Worm (Caenorhabditis elegans) whole organism, midembryonic: ENCODE measurements around the gene C43H6.12.
A peak's percentile ranks its signal among the peaks of the same experiment; 100 is the strongest.

Experiments
- T22C8.4 ChIP-seq: fragments of 200-800 bp; sonication (Bioruptor generic); IDR thresholded peaks from 2 replicates; pipeline ENCODE4 v1.3.6; 2022; ENCODE audit warnings: missing genetic modification characterization, missing compliant biosample characterization
- cog-1 ChIP-seq: sonication (generic microtip); optimal IDR thresholded peaks from 2 replicates; lab custom pipeline; 2016; ENCODE audit warnings: missing genetic modification characterization, missing compliant biosample characterization
- flt-1 ChIP-seq: fragments of 200-800 bp; sonication (Bioruptor generic); IDR thresholded peaks from 2 replicates; pipeline ENCODE4 v1.3.6; 2022; ENCODE audit warnings: missing genetic modification characterization, missing compliant biosample characterization
- klf-2 ChIP-seq: fragments of 200-800 bp; sonication (Bioruptor generic); conservative IDR thresholded peaks from 2 replicates; pipeline ENCODE4 v1.3.6; 2022; ENCODE audit warnings: missing genetic modification reagents, missing genetic modification characterization, missing compliant biosample characterization
- med-1 ChIP-seq: sonication (generic microtip); optimal IDR thresholded peaks from 2 replicates; lab custom pipeline; 2017; ENCODE audit warnings: missing genetic modification characterization, mild to moderate bottlenecking, missing compliant biosample characterization, antibody characterized with exemption, missing genetic modification reagents; ENCODE audit not compliant: insufficient read depth
- ref-1 ChIP-seq: fragments of 200-800 bp; sonication (Bioruptor generic); conservative IDR thresholded peaks from 2 replicates; pipeline ENCODE4 v1.3.6; 2022; ENCODE audit warnings: missing genetic modification reagents, missing genetic modification characterization, missing compliant biosample characterization
- tab-1 ChIP-seq: fragments of 200-800 bp; sonication (Bioruptor generic); IDR thresholded peaks from 2 replicates; pipeline ENCODE4 v1.3.6; 2022; ENCODE audit warnings: missing genetic modification characterization, missing compliant biosample characterization
- ztf-23 ChIP-seq: fragments of 200-800 bp; sonication (Bioruptor generic); IDR thresholded peaks from 2 replicates; pipeline ENCODE4 v1.3.6; 2022; ENCODE audit warnings: missing genetic modification reagents, missing genetic modification characterization, missing compliant biosample characterization
- ztf-29 ChIP-seq: fragments of 200-800 bp; sonication (Bioruptor generic); IDR thresholded peaks from 2 replicates; pipeline ENCODE4 v1.3.6; 2022; ENCODE audit warnings: missing genetic modification reagents, missing genetic modification characterization, missing compliant biosample characterization

C43H6.12 gene

DNA sequence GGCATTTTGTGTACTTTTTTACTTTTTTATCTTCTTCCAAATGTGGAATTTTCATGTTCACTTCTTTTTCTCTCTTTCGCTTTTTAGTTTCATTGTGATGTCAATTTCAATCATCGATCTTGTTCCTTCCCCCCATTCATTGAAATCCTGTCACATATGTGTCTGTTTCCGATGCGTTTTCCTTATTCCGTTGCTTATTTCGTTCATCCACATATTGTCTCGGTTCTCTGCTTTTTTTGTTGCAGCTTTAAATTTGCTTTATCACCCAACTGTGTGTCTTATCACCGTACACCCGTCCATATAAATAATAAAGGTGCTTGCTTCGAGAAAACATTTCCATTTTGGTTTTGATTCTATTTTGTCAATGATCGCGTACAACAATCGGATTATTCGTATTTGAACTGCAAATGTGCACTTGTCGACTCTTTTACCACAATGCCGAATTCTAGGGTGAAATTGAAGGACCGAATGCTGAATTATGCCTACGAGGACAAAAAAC, at the start of gene C43H6.12, which contains the start of gene trpp-12:
Gene C43H6.12 (plus strand): TSS at position 365 of the 499 bp plus-strand sequence.
Gene trpp-12 (plus strand): TSS at position 449 of the 499 bp plus-strand sequence.
- TF ChIP-seq ztf-23, result no peak
- no peak for TF ChIP-seq T22C8.4
- TF ChIP-seq ref-1 (GFP tag; lab: Robert Waterston, UW), result no peak
- no peak for TF ChIP-seq ztf-29 (GFP tag; lab: Robert Waterston, UW)
- TF ChIP-seq tab-1, result no peak

DNA sequence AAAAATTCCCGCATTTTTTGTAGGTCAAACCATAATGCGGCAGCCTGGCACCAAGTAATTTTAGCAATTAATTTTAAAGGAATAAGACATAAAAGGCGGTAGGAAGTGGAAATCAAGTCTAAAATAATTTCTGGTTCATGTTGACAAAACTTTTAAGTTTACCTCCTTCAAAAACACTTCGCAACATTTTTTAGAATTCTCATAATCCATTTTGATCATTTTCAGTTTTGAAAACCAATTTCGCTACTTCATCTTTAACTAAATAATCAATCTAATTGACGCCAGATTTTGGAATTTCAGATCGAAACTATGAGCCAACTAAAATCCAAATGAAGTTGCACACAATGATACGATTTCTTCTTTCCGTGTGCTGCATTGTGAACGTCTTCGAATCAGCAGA, 49.6 kb upstream of the C43H6.12 start, which contains the start of gene lgc-40:
Gene lgc-40 (plus strand): TSS at position 301 of the 400 bp plus-strand sequence.
- TF ChIP-seq klf-2 (GFP tag; lab: Robert Waterston, UW), result no peak
- TF ChIP-seq tab-1, result no peak
- TF ChIP-seq cog-1 (tag; lab: Kevin White, UChicago), result no peak
- TF ChIP-seq ztf-29 (GFP tag; lab: Robert Waterston, UW), result no peak
- no peak for TF ChIP-seq ztf-23
- no peak for TF ChIP-seq flt-1 (GFP tag; lab: Robert Waterston, UW)
- TF ChIP-seq ref-1 (GFP tag; lab: Robert Waterston, UW), result no peak
- no peak for TF ChIP-seq med-1 (GFP tag; lab: Kevin White, UChicago)
- no peak for TF ChIP-seq T22C8.4

- TF ChIP-seq flt-1 (GFP tag; lab: Robert Waterston, UW) (0 out of 2 replicates have a peak, but pooled peaks have one; percentile 15), T22C8.4 (no peak)
Observed at ce11 chrX:2362872-2363271, 46.5 kb upstream of the C43H6.12 start.

- no peak for TF ChIP-seq tab-1
Observed at ce11 chrX:2364703-2365299, 44.6 kb upstream of the C43H6.12 start.

- TF ChIP-seq ztf-23, result no peak
- no peak for TF ChIP-seq cog-1 (tag; lab: Kevin White, UChicago)
- no peak for TF ChIP-seq T22C8.4
- no peak for TF ChIP-seq ref-1 (GFP tag; lab: Robert Waterston, UW)
- TF ChIP-seq tab-1, result no peak
- TF ChIP-seq ztf-29 (GFP tag; lab: Robert Waterston, UW), result no peak
- no peak for TF ChIP-seq klf-2 (GFP tag; lab: Robert Waterston, UW)
- no peak for TF ChIP-seq med-1 (GFP tag; lab: Kevin White, UChicago)
- no peak for TF ChIP-seq flt-1 (GFP tag; lab: Robert Waterston, UW)
Observed at ce11 chrX:2365890-2366289, 43.5 kb upstream of the C43H6.12 start, which contains the start of gene T24D8.6. TSS of gene T24D8.6 (minus strand) at chrX:2365990.

DNA sequence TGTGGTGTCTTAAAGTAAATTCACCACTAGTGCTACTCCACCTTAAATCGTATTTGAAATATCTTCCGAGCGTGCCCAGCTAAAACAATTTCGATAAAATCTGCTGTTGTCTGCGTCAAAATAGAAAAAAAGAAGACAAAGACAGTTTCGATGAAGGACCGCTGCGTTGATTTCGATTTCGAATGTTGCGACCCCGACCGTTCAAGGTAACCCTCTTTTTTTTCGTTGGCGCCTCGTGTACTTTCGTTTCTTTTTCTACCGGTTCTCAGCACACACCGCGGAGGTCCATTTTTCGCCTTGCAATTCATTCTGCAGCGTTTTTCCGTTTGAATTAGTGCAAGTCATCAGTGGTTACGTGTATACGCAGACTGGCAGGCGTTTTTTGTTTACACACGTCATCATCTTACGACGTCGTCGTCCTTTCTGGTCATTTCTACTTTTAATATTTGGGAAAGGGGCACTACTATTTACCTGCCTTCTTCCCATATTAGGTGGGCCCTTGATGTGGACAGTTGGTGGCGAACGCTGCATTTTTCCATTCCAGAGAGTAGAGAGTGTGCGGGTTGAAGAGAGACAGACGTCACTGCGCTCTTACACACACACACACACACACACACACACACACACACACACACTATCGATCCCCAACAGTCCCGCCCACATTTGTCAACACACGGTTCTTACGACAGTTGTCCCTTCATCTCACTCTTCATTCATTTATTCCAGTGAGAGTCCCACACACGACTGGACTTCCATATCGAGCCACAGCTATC, 41.2 kb upstream of the C43H6.12 start:
- TF ChIP-seq klf-2 (GFP tag; lab: Robert Waterston, UW), result no peak
- no peak for TF ChIP-seq ztf-29 (GFP tag; lab: Robert Waterston, UW)
- TF ChIP-seq T22C8.4, result peak; percentile 17; the same call in 1 of the 2 replicates
- peak; percentile 8 for TF ChIP-seq cog-1 (tag; lab: Kevin White, UChicago)
- TF ChIP-seq med-1 (GFP tag; lab: Kevin White, UChicago), result no peak
- no peak for TF ChIP-seq flt-1 (GFP tag; lab: Robert Waterston, UW)

- TF ChIP-seq flt-1 (GFP tag; lab: Robert Waterston, UW), result no peak
- no peak for TF ChIP-seq ref-1 (GFP tag; lab: Robert Waterston, UW)
- TF ChIP-seq cog-1 (tag; lab: Kevin White, UChicago), result no peak
- no peak for TF ChIP-seq klf-2 (GFP tag; lab: Robert Waterston, UW)
- TF ChIP-seq ztf-23, result no peak
- no peak for TF ChIP-seq T22C8.4
- no peak for TF ChIP-seq ztf-29 (GFP tag; lab: Robert Waterston, UW)
- TF ChIP-seq tab-1, result no peak
- no peak for TF ChIP-seq med-1 (GFP tag; lab: Kevin White, UChicago)
Observed at ce11 chrX:2369073-2369472, 40.3 kb upstream of the C43H6.12 start.

ce11 chrX:2370655-2371054, 38.8 kb upstream of the C43H6.12 start:
- no peak for TF ChIP-seq cog-1 (tag; lab: Kevin White, UChicago)
- no peak for TF ChIP-seq flt-1 (GFP tag; lab: Robert Waterston, UW)
- TF ChIP-seq ztf-29 (GFP tag; lab: Robert Waterston, UW), result no peak
- no peak for TF ChIP-seq ztf-23
- no peak for TF ChIP-seq T22C8.4
- TF ChIP-seq tab-1, result no peak
- TF ChIP-seq klf-2 (GFP tag; lab: Robert Waterston, UW), result no peak
- TF ChIP-seq ref-1 (GFP tag; lab: Robert Waterston, UW), result no peak
- TF ChIP-seq med-1 (GFP tag; lab: Kevin White, UChicago), result no peak

DNA sequence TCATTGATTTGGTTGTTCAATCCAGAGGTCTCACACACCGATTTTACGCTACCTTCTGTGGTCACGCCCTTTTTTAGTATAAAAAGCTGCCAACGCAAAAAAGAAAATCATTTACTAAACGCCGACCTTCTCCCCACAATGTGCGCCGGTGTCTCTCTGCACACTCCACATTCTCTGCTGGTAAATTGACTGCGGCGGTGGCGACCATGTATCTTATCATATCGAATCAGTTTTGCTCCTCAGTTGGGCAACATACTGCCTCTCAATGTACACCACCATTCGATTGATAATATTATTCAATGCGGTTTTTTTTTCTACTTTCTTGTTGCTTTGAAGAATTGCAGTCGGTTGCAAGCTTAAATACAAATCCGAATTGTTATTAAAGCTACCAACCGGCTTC, 37.3 kb upstream of the C43H6.12 start:
- TF ChIP-seq med-1 (GFP tag; lab: Kevin White, UChicago) (no peak), cog-1 (tag; lab: Kevin White, UChicago) (no peak), tab-1 (no peak), T22C8.4 (no peak), ztf-29 (GFP tag; lab: Robert Waterston, UW) (no peak), klf-2 (GFP tag; lab: Robert Waterston, UW) (no peak), ztf-23 (no peak), flt-1 (GFP tag; lab: Robert Waterston, UW) (no peak), ref-1 (GFP tag; lab: Robert Waterston, UW) (no peak)
